Worm (Caenorhabditis elegans) whole organism, early embryonic: Measurements from ENCODE around the gene idpc-4.

Experiments
- B0310.2 ChIP-seq: sonication (generic microtip); optimal IDR thresholded peaks from 2 replicates; lab custom pipeline; 2016; ENCODE audit warnings: mild to moderate bottlenecking, missing genetic modification characterization, missing compliant biosample characterization
- aly-1 ChIP-seq: sonication (generic microtip); optimal IDR thresholded peaks from 2 replicates; lab custom pipeline; 2016; ENCODE audit warnings: missing genetic modification characterization, missing compliant biosample characterization
- ama-1 ChIP-seq: fragments of 150-350 bp; optimal IDR thresholded peaks from 2 replicates; lab custom pipeline; 2014
- ceh-13 ChIP-seq: fragments of 200-800 bp; sonication (Bioruptor generic); optimal IDR thresholded peaks from 2 replicates; lab custom pipeline; 2018; ENCODE audit warnings: mild to moderate bottlenecking, missing genetic modification characterization, missing compliant biosample characterization
- ceh-36 ChIP-seq: sonication (generic microtip); optimal IDR thresholded peaks from 2 replicates; lab custom pipeline; 2016; ENCODE audit warnings: missing genetic modification characterization, inconsistent platforms, missing compliant biosample characterization
- ets-7 ChIP-seq: sonication (generic microtip); optimal IDR thresholded peaks from 2 replicates; lab custom pipeline; 2016; ENCODE audit warnings: missing genotype, missing genetic modification characterization, missing compliant biosample characterization
- flt-1 ChIP-seq: fragments of 200-800 bp; sonication (Bioruptor generic); IDR thresholded peaks from 2 replicates; pipeline ENCODE4 v1.3.6; 2022; ENCODE audit warnings: missing genetic modification characterization, missing compliant biosample characterization
- hmg-4 ChIP-seq: fragments of 200-800 bp; sonication (Bioruptor generic); optimal IDR thresholded peaks from 2 replicates; lab custom pipeline; 2018; ENCODE audit warnings: mild to moderate bottlenecking, missing genetic modification characterization, missing compliant biosample characterization
- pes-1 ChIP-seq: fragments of 200-800 bp; sonication (Bioruptor generic); IDR thresholded peaks from 2 replicates; pipeline ENCODE4 v1.3.6; 2022; ENCODE audit warnings: missing genetic modification reagents, missing genetic modification characterization, missing compliant biosample characterization
- scrt-1 ChIP-seq: fragments of 200-800 bp; sonication (Bioruptor generic); IDR thresholded peaks from 2 replicates; pipeline ENCODE4 v1.3.6; 2022; ENCODE audit warnings: missing genetic modification characterization, missing compliant biosample characterization
- sea-1 ChIP-seq: fragments of 200-800 bp; sonication (Bioruptor generic); conservative IDR thresholded peaks from 2 replicates; pipeline ENCODE4 v1.3.6; 2022; ENCODE audit warnings: missing genetic modification characterization, missing compliant biosample characterization
- tbx-37 ChIP-seq: fragments of 200-800 bp; sonication (Bioruptor generic); conservative IDR thresholded peaks from 2 replicates; pipeline ENCODE4 v1.3.6; 2022; ENCODE audit warnings: missing genetic modification reagents, missing genetic modification characterization, missing compliant biosample characterization
- tra-4 ChIP-seq: sonication (generic microtip); optimal IDR thresholded peaks from 2 replicates; lab custom pipeline; 2017; ENCODE audit warnings: missing genetic modification characterization, missing compliant biosample characterization

ce11 chrV:9625604-9626446 is 603 bp downstream of the idpc-4 start, which contains the start of gene T06E4.7:
- TF ChIP-seq B0310.2 (tag; lab: Kevin White, UChicago) (no peak), ceh-13 (GFP tag; lab: Kevin White, UChicago) (no peak), ama-1 (lab: Kevin White, UChicago) (no peak), aly-1 (tag; lab: Kevin White, UChicago) (no peak), tra-4 (tag; lab: Kevin White, UChicago) (no peak), tbx-37 (GFP tag; lab: Robert Waterston, UW) (no peak), ceh-36 (tag; lab: Kevin White, UChicago) (no peak), hmg-4 (no peak), flt-1 (GFP tag; lab: Robert Waterston, UW) (no peak), ets-7 (tag; lab: Kevin White, UChicago) (no peak), scrt-1 (GFP tag; lab: Robert Waterston, UW) (no peak), pes-1 (no peak), sea-1 (GFP tag; lab: Robert Waterston, UW) (no peak)
